Worm (Caenorhabditis elegans) whole organism, young adult: Measurements from ENCODE around the gene ZK354.7.
"Not testable (repeated sequence)": the region's sequence is repeated elsewhere in the genome, so short reads cannot be mapped to it uniquely, and the experiment has no call there.

Experiments
- Y56A3A.18 ChIP-seq: fragments of 200-800 bp; sonication (Bioruptor generic); IDR thresholded peaks from 2 replicates; pipeline ENCODE4 v1.3.6; 2022; ENCODE audit warnings: missing genetic modification reagents, missing genetic modification characterization, missing compliant biosample characterization
- ZK185.1 ChIP-seq: sonication (generic microtip); optimal IDR thresholded peaks from 2 replicates; lab custom pipeline; 2016; ENCODE audit warnings: mild to moderate bottlenecking, missing genetic modification characterization, missing compliant biosample characterization; ENCODE audit not compliant: poor library complexity, severe bottlenecking
- ama-1 ChIP-seq, 3 experiments: fragments of 150-350 bp in 1 of 3; sonication (generic microtip) in 2 of 3; optimal IDR thresholded peaks; 2 replicates each; lab custom pipeline; 2014 to 2018; ENCODE audit warnings: missing biosample characterization in 2 of 3, missing genetic modification characterization in 2 of 3, missing genetic modification reagents in 2 of 3
- bed-2 ChIP-seq: fragments of 200-800 bp; sonication (Bioruptor generic); IDR thresholded peaks from 2 replicates; pipeline ENCODE4 v1.3.6; 2022; ENCODE audit warnings: missing genetic modification reagents, missing genetic modification characterization, missing compliant biosample characterization
- ceh-100 ChIP-seq: fragments of 200-800 bp; sonication (Bioruptor generic); IDR thresholded peaks from 2 replicates; pipeline ENCODE4 v1.3.6; 2022; ENCODE audit warnings: missing genetic modification reagents, missing genetic modification characterization, missing compliant biosample characterization
- ceh-79 ChIP-seq: sonication (generic microtip); optimal IDR thresholded peaks from 2 replicates; lab custom pipeline; 2017; ENCODE audit warnings: mild to moderate bottlenecking, missing genetic modification characterization, missing compliant biosample characterization
- him-1 ChIP-seq: sonication (generic microtip); optimal IDR thresholded peaks from 2 replicates; lab custom pipeline; 2016; ENCODE audit warnings: missing genotype, missing genetic modification reagents, missing genetic modification characterization, missing compliant biosample characterization
- lsy-27 ChIP-seq: sonication (generic microtip); optimal IDR thresholded peaks from 2 replicates; lab custom pipeline; 2017; ENCODE audit warnings: missing genetic modification characterization, mild to moderate bottlenecking, missing compliant biosample characterization, antibody characterized with exemption, missing genotype, borderline replicate concordance; ENCODE audit not compliant: insufficient read depth
- madf-10 ChIP-seq: sonication (generic microtip); optimal IDR thresholded peaks from 2 replicates; lab custom pipeline; 2016; ENCODE audit warnings: mild to moderate bottlenecking, missing genetic modification characterization, missing compliant biosample characterization
- nfya-1 ChIP-seq: sonication (generic microtip); optimal IDR thresholded peaks from 2 replicates; lab custom pipeline; 2017; ENCODE audit warnings: antibody characterized with exemption, missing compliant biosample characterization, missing genetic modification characterization, borderline replicate concordance; ENCODE audit not compliant: insufficient read depth
- nhr-80 ChIP-seq: sonication (generic microtip); optimal IDR thresholded peaks from 2 replicates; lab custom pipeline; 2016; ENCODE audit warnings: missing genetic modification characterization, missing compliant biosample characterization
- rcor-1 ChIP-seq: fragments of 200-800 bp; sonication (Bioruptor generic); IDR thresholded peaks from 2 replicates; pipeline ENCODE4 v1.3.6; 2022; ENCODE audit warnings: missing genetic modification reagents, missing genetic modification characterization, missing compliant biosample characterization
- rec-8 ChIP-seq, 2 experiments: sonication (generic microtip); optimal IDR thresholded peaks; 2 replicates each; lab custom pipeline; 2016; ENCODE audit warnings: mild to moderate bottlenecking in 2 of 2, missing genetic modification characterization in 2 of 2, missing genetic modification reagents in 2 of 2, missing genotype in 2 of 2, missing biosample characterization in 1 of 2, missing compliant biosample characterization in 1 of 2, moderate library complexity in 1 of 2
- tbx-9 ChIP-seq: sonication (generic microtip); optimal IDR thresholded peaks from 2 replicates; lab custom pipeline; 2016; ENCODE audit warnings: borderline replicate concordance, missing genetic modification characterization, inconsistent platforms, missing compliant biosample characterization

- not testable (repeated sequence) for TF ChIP-seq nfya-1 (tag; lab: Kevin White, UChicago); bed-2 (GFP tag; lab: Robert Waterston, UW); rcor-1 (GFP tag; lab: Robert Waterston, UW); lsy-27 (tag; lab: Kevin White, UChicago); ama-1 (optimal IDR thresholded peaks at IDR 0.05; lab: Kevin White, UChicago); ama-1 (GFP tag; optimal IDR thresholded peaks at IDR 0.05; lab: Kevin White, UChicago); him-1; ZK185.1 (tag; lab: Kevin White, UChicago); ceh-79 (tag; lab: Kevin White, UChicago); madf-10; Y56A3A.18 (GFP tag; lab: Robert Waterston, UW); tbx-9 (tag; lab: Kevin White, UChicago); rec-8 (tag; optimal IDR thresholded peaks at IDR 0.05; lab: Kevin White, UChicago); ceh-100 (GFP tag; lab: Robert Waterston, UW); nhr-80 (tag; lab: Kevin White, UChicago)
Measured at ce11 chrIV:5299138-5299537, 3.8 kb downstream of the ZK354.7 start.
